Worm (Caenorhabditis elegans) whole organism, L4 larva: ENCODE results near the gene C44C10.3.

Experiments
- F37D6.2 ChIP-seq: sonication (generic microtip); optimal IDR thresholded peaks from 2 replicates; lab custom pipeline; 2016; ENCODE audit warnings: mild to moderate bottlenecking, missing genetic modification characterization, missing compliant biosample characterization
- F49E8.2 ChIP-seq: sonication (generic microtip); optimal IDR thresholded peaks from 2 replicates; lab custom pipeline; 2016; ENCODE audit warnings: missing compliant biosample characterization, mild to moderate bottlenecking, missing genetic modification characterization, borderline replicate concordance
- T20F7.1 ChIP-seq: fragments of 200-800 bp; sonication (Bioruptor generic); optimal IDR thresholded peaks from 2 replicates; lab custom pipeline; 2018; ENCODE audit warnings: mild to moderate bottlenecking, missing genetic modification characterization, missing compliant biosample characterization
- T26A8.4 ChIP-seq: fragments of 200-800 bp; sonication (Bioruptor generic); IDR thresholded peaks from 2 replicates; pipeline ENCODE4 v1.3.6; 2022; ENCODE audit warnings: missing genetic modification characterization, missing compliant biosample characterization
- Y105C5A.15 ChIP-seq: fragments of 200-800 bp; sonication (Bioruptor generic); IDR thresholded peaks from 2 replicates; pipeline ENCODE4 v1.3.6; 2022; ENCODE audit warnings: missing genetic modification characterization, missing compliant biosample characterization
- Y5F2A.4 ChIP-seq: fragments of 200-800 bp; sonication (Bioruptor generic); optimal IDR thresholded peaks from 2 replicates; lab custom pipeline; 2018; ENCODE audit warnings: mild to moderate bottlenecking, missing genetic modification characterization, missing compliant biosample characterization
- Y75B8A.6 ChIP-seq: fragments of 200-800 bp; sonication (Bioruptor generic); IDR thresholded peaks from 2 replicates; pipeline ENCODE4 v1.3.6; 2022; ENCODE audit warnings: missing genetic modification reagents, missing genetic modification characterization, missing compliant biosample characterization
- aha-1 ChIP-seq: fragments of 150-350 bp; peaks from one replicate; lab custom pipeline; 2014; ENCODE audit warnings: missing biosample characterization, missing genetic modification characterization
- ceh-20 ChIP-seq: fragments of 200-800 bp; sonication (Bioruptor generic); IDR thresholded peaks from 2 replicates; pipeline ENCODE4 v1.3.6; 2022; ENCODE audit warnings: missing genetic modification reagents, missing genetic modification characterization, missing compliant biosample characterization
- ceh-32 ChIP-seq: sonication (generic microtip); optimal IDR thresholded peaks from 2 replicates; lab custom pipeline; 2016; ENCODE audit warnings: mild to moderate bottlenecking, missing genetic modification characterization, missing compliant biosample characterization; ENCODE audit not compliant: poor library complexity
- ceh-62 ChIP-seq: sonication (generic microtip); optimal IDR thresholded peaks from 2 replicates; lab custom pipeline; 2017; ENCODE audit warnings: missing biosample characterization, missing genetic modification characterization
- ces-1 ChIP-seq: fragments of 150-350 bp; sonication (generic microtip); optimal IDR thresholded peaks from 4 replicates; lab custom pipeline; 2014; ENCODE audit warnings: missing biosample characterization, missing genetic modification reagents, missing genetic modification characterization
- daf-12 ChIP-seq: fragments of 150-350 bp; optimal IDR thresholded peaks from 2 replicates; lab custom pipeline; 2014; ENCODE audit warnings: missing biosample characterization, missing genetic modification reagents, missing genetic modification characterization
- daf-16 ChIP-seq, 3 experiments: sonication (generic microtip); optimal IDR thresholded peaks; 2 replicates each; lab custom pipeline; 2016 to 2017; ENCODE audit warnings: missing genetic modification characterization in 3 of 3, missing genetic modification reagents in 3 of 3, mild to moderate bottlenecking in 2 of 3, missing compliant biosample characterization in 2 of 3, missing biosample characterization in 1 of 3, moderate library complexity in 1 of 3
- daf-19 ChIP-seq: fragments of 200-800 bp; sonication (Bioruptor generic); conservative IDR thresholded peaks from 2 replicates; pipeline ENCODE4 v1.3.6; 2022; ENCODE audit warnings: missing genetic modification characterization, missing compliant biosample characterization
- daf-8 ChIP-seq: fragments of 200-800 bp; sonication (Bioruptor generic); IDR thresholded peaks from 2 replicates; pipeline ENCODE4 v1.3.6; 2022; ENCODE audit warnings: missing genetic modification characterization, missing compliant biosample characterization
- dmd-6 ChIP-seq: fragments of 200-800 bp; sonication (Bioruptor generic); IDR thresholded peaks from 2 replicates; pipeline ENCODE4 v1.3.6; 2022; ENCODE audit warnings: missing genetic modification reagents, missing genetic modification characterization, missing compliant biosample characterization
- dmd-9 ChIP-seq: fragments of 200-800 bp; sonication (Bioruptor generic); IDR thresholded peaks from 2 replicates; pipeline ENCODE4 v1.3.6; 2022; ENCODE audit warnings: missing genetic modification reagents, missing genetic modification characterization, missing compliant biosample characterization
- duxl-1 ChIP-seq: sonication (generic microtip); optimal IDR thresholded peaks from 2 replicates; lab custom pipeline; 2016; ENCODE audit warnings: mild to moderate bottlenecking, missing genetic modification characterization, moderate library complexity, missing compliant biosample characterization; ENCODE audit not compliant: poor library complexity
- dve-1 ChIP-seq: sonication (generic microtip); optimal IDR thresholded peaks from 2 replicates; lab custom pipeline; 2017; ENCODE audit warnings: antibody characterized with exemption, mild to moderate bottlenecking, missing genetic modification characterization, missing compliant biosample characterization; ENCODE audit not compliant: insufficient read depth
- egl-27 ChIP-seq: sonication (generic microtip); optimal IDR thresholded peaks from 3 replicates; lab custom pipeline; 2017; ENCODE audit warnings: missing biosample characterization, missing genetic modification reagents, missing genetic modification characterization
- fkh-10 ChIP-seq: fragments of 150-350 bp; optimal IDR thresholded peaks from 2 replicates; lab custom pipeline; 2014; ENCODE audit warnings: missing biosample characterization, missing genetic modification reagents, missing genetic modification characterization
- hmg-1.1 ChIP-seq: fragments of 200-800 bp; sonication (Bioruptor generic); IDR thresholded peaks from 2 replicates; pipeline ENCODE4 v1.3.6; 2022; ENCODE audit warnings: missing genetic modification reagents, missing genetic modification characterization, missing compliant biosample characterization
- jun-1 ChIP-seq: fragments of 150-350 bp; optimal IDR thresholded peaks from 2 replicates; lab custom pipeline; 2014; ENCODE audit warnings: missing biosample characterization, missing genetic modification reagents, missing genetic modification characterization
- lin-1 ChIP-seq: fragments of 200-800 bp; sonication (Bioruptor generic); IDR thresholded peaks from 2 replicates; pipeline ENCODE4 v1.3.6; 2022; ENCODE audit warnings: missing genetic modification reagents, missing genetic modification characterization, missing compliant biosample characterization
- lin-15B ChIP-seq: fragments of 150-350 bp; sonication (generic microtip); optimal IDR thresholded peaks from 3 replicates; lab custom pipeline; 2014; ENCODE audit warnings: missing biosample characterization, missing genetic modification characterization
- lin-39 ChIP-seq: fragments of 150-350 bp; optimal IDR thresholded peaks from 2 replicates; lab custom pipeline; 2014; ENCODE audit warnings: missing biosample characterization, missing genetic modification reagents, missing genetic modification characterization
- madf-5 ChIP-seq, 2 experiments: fragments of 200-800 bp; sonication (Bioruptor generic); IDR thresholded peaks; 2 replicates each; pipeline ENCODE4 v1.3.6; 2022; ENCODE audit warnings: missing compliant biosample characterization in 2 of 2, missing genetic modification characterization in 2 of 2
- mdl-1 ChIP-seq, 2 experiments: fragments of 150-350 bp in 1 of 2; sonication (generic microtip) in 1 of 2; optimal IDR thresholded peaks; 2 replicates each; lab custom pipeline; 2014 to 2017; ENCODE audit warnings: missing biosample characterization in 2 of 2, missing genetic modification characterization in 2 of 2
- mep-1 ChIP-seq: fragments of 150-350 bp; sonication (generic microtip); optimal IDR thresholded peaks from 3 replicates; lab custom pipeline; 2014; ENCODE audit warnings: missing biosample characterization, missing genetic modification characterization
- mxl-3 ChIP-seq: fragments of 200-800 bp; sonication (Bioruptor generic); optimal IDR thresholded peaks from 2 replicates; lab custom pipeline; 2018; ENCODE audit warnings: mild to moderate bottlenecking, missing genetic modification characterization, missing compliant biosample characterization
- nhr-10 ChIP-seq: fragments of 150-350 bp; optimal IDR thresholded peaks from 2 replicates; lab custom pipeline; 2014; ENCODE audit warnings: missing biosample characterization, missing genetic modification characterization
- nhr-102 ChIP-seq: sonication (generic microtip); optimal IDR thresholded peaks from 2 replicates; lab custom pipeline; 2016; ENCODE audit warnings: mild to moderate bottlenecking, missing genetic modification characterization, moderate library complexity, missing compliant biosample characterization
- nhr-237 ChIP-seq: sonication (generic microtip); optimal IDR thresholded peaks from 2 replicates; lab custom pipeline; 2017; ENCODE audit warnings: missing biosample characterization, missing genetic modification characterization
- nhr-76 ChIP-seq: fragments of 150-350 bp; optimal IDR thresholded peaks from 2 replicates; lab custom pipeline; 2014; ENCODE audit warnings: missing biosample characterization, missing genetic modification characterization
- pha-4 ChIP-seq, 2 experiments: fragments of 150-350 bp in 1 of 2; fragments of 200-800 bp in 1 of 2; sonication (Bioruptor generic) in 1 of 2; IDR thresholded peaks in 1 of 2; optimal IDR thresholded peaks in 1 of 2; 2 replicates each; pipeline versions ENCODE4 v1.3.6 to Lab custom; 2014 to 2022; ENCODE audit warnings: missing genetic modification characterization in 2 of 2, missing genetic modification reagents in 2 of 2, missing biosample characterization in 1 of 2, missing compliant biosample characterization in 1 of 2
- spr-1 ChIP-seq: sonication (generic microtip); optimal IDR thresholded peaks from 2 replicates; lab custom pipeline; 2016; ENCODE audit warnings: mild to moderate bottlenecking, missing genetic modification characterization, missing compliant biosample characterization
- tag-97 ChIP-seq: fragments of 200-800 bp; sonication (Bioruptor generic); IDR thresholded peaks from 2 replicates; pipeline ENCODE4 v1.3.6; 2022; ENCODE audit warnings: missing genetic modification characterization, missing compliant biosample characterization
- unc-62 ChIP-seq, 3 experiments: fragments of 150-350 bp in 1 of 3; sonication (generic microtip); optimal IDR thresholded peaks in 2 of 3; peaks in 1 of 3; 1 replicate in 1 of 3; 2 replicates in 2 of 3; lab custom pipeline; 2014 to 2017; ENCODE audit warnings: missing biosample characterization in 3 of 3, missing genetic modification characterization in 3 of 3, missing genetic modification reagents in 3 of 3, missing genotype in 1 of 3
- zfp-2 ChIP-seq: sonication (generic microtip); optimal IDR thresholded peaks from 2 replicates; lab custom pipeline; 2016; ENCODE audit warnings: mild to moderate bottlenecking, missing genetic modification characterization, missing compliant biosample characterization
- ztf-11 ChIP-seq: fragments of 150-350 bp; optimal IDR thresholded peaks from 2 replicates; lab custom pipeline; 2014; ENCODE audit warnings: missing biosample characterization, missing genetic modification characterization
- ztf-7 ChIP-seq: fragments of 150-350 bp; optimal IDR thresholded peaks from 2 replicates; lab custom pipeline; 2014; ENCODE audit warnings: missing biosample characterization, missing genetic modification characterization

The C44C10.3 gene

DNA sequence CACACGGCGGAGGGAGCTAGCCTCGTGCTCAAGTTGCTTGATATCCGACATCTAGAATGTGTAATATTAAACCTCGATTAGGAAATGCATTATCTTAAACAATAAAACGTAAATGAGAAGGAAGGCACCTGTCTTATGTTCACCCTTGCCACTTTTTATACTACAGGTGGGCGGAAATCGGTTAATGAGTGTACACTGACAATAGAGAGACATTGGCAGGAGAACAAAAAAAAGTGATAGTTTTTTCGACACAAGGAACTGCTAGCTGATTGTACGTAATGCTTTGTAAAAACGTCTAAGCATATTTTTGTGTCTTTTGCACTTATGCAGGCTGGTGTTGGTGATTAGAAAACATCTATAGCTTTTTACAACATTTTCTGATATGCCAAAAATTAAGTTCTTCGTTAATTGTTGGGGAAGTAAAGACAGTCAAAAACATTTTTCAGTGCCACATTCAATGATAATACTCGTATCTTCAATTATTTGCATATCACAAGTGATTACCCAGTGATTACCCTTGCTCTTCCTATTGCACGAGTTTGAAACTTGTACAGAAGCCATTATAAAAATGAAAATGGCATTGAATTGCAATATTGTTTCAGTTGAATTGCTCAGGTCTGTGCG lies 10.0 kb downstream of the C44C10.3 start, which contains the start of gene col-180:
Gene col-180 (minus strand): TSS at position 51 of the 624 bp plus-strand sequence.
- peak in 1 of 2 experiments; percentile 93 for TF ChIP-seq unc-62 (GFP tag; optimal IDR thresholded peaks at IDR 0.05 in 1 of 2; lab: Kevin White, UChicago)
- TF ChIP-seq unc-62 (tag; optimal IDR thresholded peaks at IDR 0.05; lab: Kevin White, UChicago), result no peak
- TF ChIP-seq ztf-11 (tag; lab: Kevin White, UChicago), result no peak
- TF ChIP-seq Y105C5A.15 (GFP tag; lab: Robert Waterston, UW), result no peak
- TF ChIP-seq aha-1 (tag; lab: Kevin White, UChicago), result peak; percentile 87
- TF ChIP-seq mxl-3 (GFP tag; lab: Kevin White, UChicago), result peak; percentile 18
- TF ChIP-seq, all 104 proteins: peak for 3

DNA sequence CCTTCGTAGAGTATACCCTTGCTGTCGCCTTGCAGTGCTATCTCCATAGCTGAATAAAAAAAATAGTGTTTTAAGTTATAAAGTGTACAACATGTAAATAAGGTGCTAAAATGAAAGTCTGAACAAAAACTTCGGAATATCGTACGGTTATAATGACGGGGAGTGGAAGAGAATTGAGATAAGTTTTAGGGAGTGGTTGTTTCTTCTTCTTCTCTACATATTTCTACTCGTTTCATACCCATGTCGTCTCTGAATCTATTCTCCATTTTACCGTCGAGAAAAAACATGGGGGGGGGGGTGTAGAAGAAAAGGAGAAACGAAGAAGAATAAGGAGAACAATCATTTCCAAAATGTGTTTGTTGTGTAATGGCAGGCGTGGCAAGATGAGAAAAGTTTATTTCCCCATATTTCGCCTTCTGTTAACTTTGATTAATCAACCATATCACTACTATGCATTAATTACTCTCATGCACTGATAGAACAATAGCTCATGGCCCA lies 14.2 kb downstream of the C44C10.3 start, which contains the start of gene C44C10.9:
Gene C44C10.9 (minus strand): TSS at position 51 of the 498 bp plus-strand sequence.
- TF ChIP-seq T26A8.4, result no peak
- peak; percentile 28 for TF ChIP-seq dve-1 (tag; lab: Kevin White, UChicago)
- no peak for TF ChIP-seq lin-15B
- TF ChIP-seq T20F7.1, result no peak
- no peak for TF ChIP-seq F37D6.2 (tag; lab: Kevin White, UChicago)
- TF ChIP-seq hmg-1.1 (GFP tag; lab: Robert Waterston, UW), result no peak
- TF ChIP-seq madf-5 (GFP tag; IDR thresholded peaks at IDR 0.05; lab: Robert Waterston, UW), result no peak
- no peak for TF ChIP-seq tag-97 (GFP tag; lab: Robert Waterston, UW)
- no peak for TF ChIP-seq Y75B8A.6 (GFP tag; lab: Robert Waterston, UW)
- no peak for TF ChIP-seq daf-16 (GFP tag; optimal IDR thresholded peaks at IDR 0.05; lab: Kevin White, UChicago)
- no peak for TF ChIP-seq daf-16 (tag; optimal IDR thresholded peaks at IDR 0.05; lab: Kevin White, UChicago)
- TF ChIP-seq mxl-3 (GFP tag; lab: Kevin White, UChicago), result peak; percentile 5

DNA sequence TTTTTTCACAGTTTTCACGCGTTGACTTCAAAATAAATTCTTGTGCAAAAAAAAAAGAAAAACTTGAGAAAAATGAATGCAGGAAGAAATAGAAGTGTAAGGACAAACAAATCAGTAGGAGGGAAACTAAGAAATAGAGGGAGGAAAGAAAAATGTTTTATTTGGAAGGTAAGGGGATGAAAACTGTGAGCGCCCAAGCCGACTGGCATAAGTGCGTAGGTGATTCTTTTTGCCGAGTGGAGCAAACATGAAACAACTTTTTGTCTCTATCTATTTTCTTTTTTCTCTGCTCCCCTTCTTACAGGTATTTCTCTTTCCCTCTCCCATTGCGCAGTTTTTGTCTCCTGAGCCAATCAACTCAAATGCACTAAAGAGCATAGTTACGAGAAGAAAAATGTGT lies 16.4 kb downstream of the C44C10.3 start:
- TF ChIP-seq ces-1 (GFP tag; lab: Kevin White, UChicago), result no peak
- TF ChIP-seq mdl-1 (tag; optimal IDR thresholded peaks at IDR 0.05; lab: Kevin White, UChicago), result no peak
- TF ChIP-seq madf-5 (GFP tag; IDR thresholded peaks at IDR 0.05; lab: Robert Waterston, UW), result no peak
- no peak for TF ChIP-seq spr-1
- TF ChIP-seq duxl-1 (tag; lab: Kevin White, UChicago), result no peak
- TF ChIP-seq lin-1, result no peak
- TF ChIP-seq ceh-62, result no peak
- no peak for TF ChIP-seq jun-1 (tag; lab: Kevin White, UChicago)
- TF ChIP-seq egl-27 (tag; lab: Kevin White, UChicago), result no peak

DNA sequence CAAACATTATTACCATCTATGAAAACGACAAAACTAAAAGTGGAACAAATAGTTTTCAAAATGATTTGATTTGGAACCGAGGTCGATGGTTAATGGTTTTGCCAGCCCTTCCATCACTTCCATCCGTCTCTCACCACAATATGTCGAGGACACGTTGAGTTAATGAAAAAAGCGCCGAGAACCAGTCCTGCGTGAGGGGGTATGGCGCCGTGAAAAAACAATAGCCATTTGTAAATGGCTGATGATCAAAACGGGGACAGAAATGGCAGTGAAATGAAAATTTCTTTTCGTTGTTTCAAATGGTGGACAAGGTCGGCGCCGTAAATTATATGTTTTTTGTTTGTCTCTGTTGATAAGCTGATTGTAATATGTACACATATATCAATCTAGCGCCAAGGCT lies 17.7 kb downstream of the C44C10.3 start:
- TF ChIP-seq Y5F2A.4 (GFP tag; lab: Kevin White, UChicago) (no peak), tag-97 (GFP tag; lab: Robert Waterston, UW) (no peak), ceh-32 (no peak), pha-4 (GFP tag; IDR thresholded peaks at IDR 0.05; lab: Robert Waterston, UW) (no peak), pha-4 (tag; optimal IDR thresholded peaks at IDR 0.05; lab: Kevin White, UChicago) (no peak), nhr-10 (tag; lab: Kevin White, UChicago) (no peak), daf-12 (tag; lab: Kevin White, UChicago) (no peak), ceh-62 (no peak), nhr-76 (no peak), nhr-237 (tag; lab: Kevin White, UChicago) (no peak), lin-39 (tag; lab: Kevin White, UChicago) (no peak), dmd-9 (GFP tag; lab: Robert Waterston, UW) (no peak), mep-1 (tag; lab: Kevin White, UChicago) (no peak), daf-19 (GFP tag; lab: Robert Waterston, UW) (no peak), lin-15B (no peak), fkh-10 (GFP tag; lab: Kevin White, UChicago) (no peak), duxl-1 (tag; lab: Kevin White, UChicago) (no peak), dmd-6 (GFP tag; lab: Robert Waterston, UW) (no peak), F49E8.2 (tag; lab: Kevin White, UChicago) (no peak), unc-62 (GFP tag; optimal IDR thresholded peaks at IDR 0.05 in 1 of 2; lab: Kevin White, UChicago) (no peak), unc-62 (tag; optimal IDR thresholded peaks at IDR 0.05; lab: Kevin White, UChicago) (no peak), daf-8 (GFP tag; lab: Robert Waterston, UW) (no peak), nhr-102 (tag; lab: Kevin White, UChicago) (no peak), zfp-2 (no peak), ceh-20 (GFP tag; lab: Robert Waterston, UW) (no peak), ztf-7 (no peak)
